Worm (Caenorhabditis elegans): Measurements from ENCODE around the gene F53A9.3.

Gene F53A9.3

ce11 chrX:8674514-8674913 lies 33.6 kb upstream of the F53A9.3 start (continued):
- TF ChIP-seq mep-1 (tag; optimal IDR thresholded peaks at IDR 0.05) = peak; percentile 53
- TF ChIP-seq duxl-1 (tag; optimal IDR thresholded peaks at IDR 0.05; ENCODE audit: poor library complexity) = no peak
- no peak for TF ChIP-seq F37D6.2 (tag; optimal IDR thresholded peaks at IDR 0.05)
- no peak for TF ChIP-seq sdz-12 (GFP tag; optimal IDR thresholded peaks at IDR 0.05)
- TF ChIP-seq R02D3.7 (tag; optimal IDR thresholded peaks at IDR 0.05) = no peak
- TF ChIP-seq lin-13 (GFP tag; optimal IDR thresholded peaks at IDR 0.05) = no peak
- TF ChIP-seq rbr-2 (tag; optimal IDR thresholded peaks at IDR 0.05) = no peak
- TF ChIP-seq zag-1 (tag; optimal IDR thresholded peaks at IDR 0.05) = no peak
- no peak for TF ChIP-seq daf-8 (GFP tag; IDR thresholded peaks at IDR 0.05)
- TF ChIP-seq ZK337.2 (GFP tag; IDR thresholded peaks at IDR 0.05) = no peak
- TF ChIP-seq hlh-11 (tag; optimal IDR thresholded peaks at IDR 0.05) = peak; percentile 81
- no peak for TF ChIP-seq nhr-6 (tag; optimal IDR thresholded peaks at IDR 0.05)
- no peak for TF ChIP-seq hmg-1.1 (GFP tag; IDR thresholded peaks at IDR 0.05)

ce11 chrX:8675151-8675550 lies 33.0 kb upstream of the F53A9.3 start:
- TF ChIP-seq unc-62 (GFP tag; optimal IDR thresholded peaks at IDR 0.05 in 1 of 2) (peak in 1 of 2 experiments; percentile 93), unc-62 (tag; optimal IDR thresholded peaks at IDR 0.05) (no peak), Y48G9A.11 (GFP tag; IDR thresholded peaks at IDR 0.05) (no peak)

ce11 chrX:8676088-8676779 lies 31.9 kb upstream of the F53A9.3 start:
- TF ChIP-seq nhr-76 (tag; optimal IDR thresholded peaks at IDR 0.05) = no peak
- no peak for TF ChIP-seq F44E2.7 (GFP tag; IDR thresholded peaks at IDR 0.05)
- TF ChIP-seq ama-1 (optimal IDR thresholded peaks at IDR 0.05) = no peak
- TF ChIP-seq F26F4.8 (GFP tag; conservative IDR thresholded peaks at IDR 0.05) = no peak
- TF ChIP-seq ceh-32 (tag; optimal IDR thresholded peaks at IDR 0.05; ENCODE audit: poor library complexity) = no peak
- no peak for TF ChIP-seq fkh-10 (GFP tag; optimal IDR thresholded peaks at IDR 0.05)
- TF ChIP-seq cey-2 (tag; optimal IDR thresholded peaks at IDR 0.05; ENCODE audit: borderline replicate concordance, insufficient read depth) = no peak
- TF ChIP-seq rbr-2 (tag; optimal IDR thresholded peaks at IDR 0.05) = no peak
- TF ChIP-seq mes-2 (tag; optimal IDR thresholded peaks at IDR 0.05; ENCODE audit: poor library complexity, severe bottlenecking) = no peak
- TF ChIP-seq daf-12 (tag; optimal IDR thresholded peaks at IDR 0.05) = no peak
- no peak for TF ChIP-seq egl-27 (tag; optimal IDR thresholded peaks at IDR 0.05)
- TF ChIP-seq lin-13 (GFP tag; optimal IDR thresholded peaks at IDR 0.05) = no peak
- no peak for TF ChIP-seq ceh-28 (tag; optimal IDR thresholded peaks at IDR 0.05)
- TF ChIP-seq madf-9 (GFP tag; conservative IDR thresholded peaks at IDR 0.05) = no peak
- no peak for TF ChIP-seq vab-7 (GFP tag; IDR thresholded peaks at IDR 0.05)
- TF ChIP-seq Y48G9A.11 (GFP tag; IDR thresholded peaks at IDR 0.05) = no peak
- peak; percentile 81 for TF ChIP-seq hlh-11 (tag; optimal IDR thresholded peaks at IDR 0.05)
- TF ChIP-seq skn-1 (tag; optimal IDR thresholded peaks at IDR 0.05) = no peak
- no peak for TF ChIP-seq nhr-41 (GFP tag; IDR thresholded peaks at IDR 0.05)
- no peak for TF ChIP-seq nhr-6 (tag; optimal IDR thresholded peaks at IDR 0.05)
- TF ChIP-seq saeg-2 (GFP tag; IDR thresholded peaks at IDR 0.05) = no peak
- TF ChIP-seq daf-8 (GFP tag; IDR thresholded peaks at IDR 0.05) = no peak
- no peak for TF ChIP-seq arid-1 (GFP tag; conservative IDR thresholded peaks at IDR 0.05)
- TF ChIP-seq ceh-20 (GFP tag; IDR thresholded peaks at IDR 0.05) = no peak
- no peak for TF ChIP-seq ctbp-1 (GFP tag; IDR thresholded peaks at IDR 0.05)
- TF ChIP-seq hmg-1.1 (GFP tag; IDR thresholded peaks at IDR 0.05) = no peak
- no peak for TF ChIP-seq lin-1 (GFP tag; IDR thresholded peaks at IDR 0.05)
- TF ChIP-seq lim-7 (GFP tag; IDR thresholded peaks at IDR 0.05) = no peak
- TF ChIP-seq tag-97 (GFP tag; IDR thresholded peaks at IDR 0.05) = no peak
- TF ChIP-seq mxl-2 (GFP tag; conservative IDR thresholded peaks at IDR 0.05) = no peak
- peak; percentile 64 for TF ChIP-seq dve-1 (tag; optimal IDR thresholded peaks at IDR 0.05; ENCODE audit: insufficient read depth)
- TF ChIP-seq ceh-82 (tag; optimal IDR thresholded peaks at IDR 0.05) = no peak
- TF ChIP-seq Y5F2A.4 (GFP tag; optimal IDR thresholded peaks at IDR 0.05) = no peak
- TF ChIP-seq Y105C5A.15 (GFP tag; IDR thresholded peaks at IDR 0.05) = no peak
- TF ChIP-seq nhr-28 (tag; optimal IDR thresholded peaks at IDR 0.05) = peak; percentile 81
- peak; percentile 42; the same call in 1 of the 2 replicates for TF ChIP-seq php-3 (GFP tag; IDR thresholded peaks at IDR 0.05)
- TF ChIP-seq spr-1 (tag; optimal IDR thresholded peaks at IDR 0.05) = no peak
- TF ChIP-seq T26A8.4 (GFP tag; IDR thresholded peaks at IDR 0.05) = no peak

Data from whole organism, L4 larva.